Worm (Caenorhabditis elegans) whole organism, L3 larva: ENCODE results near the gene tag-77.

Experiments
- R02D3.7 ChIP-seq: fragments of 150-350 bp; optimal IDR thresholded peaks from 2 replicates; lab custom pipeline; 2014; ENCODE audit warnings: missing biosample characterization, missing genetic modification characterization
- ZK546.5 ChIP-seq: sonication (generic microtip); optimal IDR thresholded peaks from 2 replicates; lab custom pipeline; 2017; ENCODE audit warnings: missing biosample characterization, missing genetic modification characterization
- ama-1 ChIP-seq: fragments of 150-350 bp; optimal IDR thresholded peaks from 2 replicates; lab custom pipeline; 2018
- ceh-28 ChIP-seq: fragments of 150-350 bp; optimal IDR thresholded peaks from 2 replicates; lab custom pipeline; 2014; ENCODE audit warnings: missing biosample characterization, missing genetic modification reagents, missing genetic modification characterization
- ceh-82 ChIP-seq: fragments of 150-350 bp; optimal IDR thresholded peaks from 2 replicates; lab custom pipeline; 2014; ENCODE audit warnings: missing biosample characterization, missing genetic modification characterization
- egl-27 ChIP-seq: sonication (generic microtip); optimal IDR thresholded peaks from 4 replicates; lab custom pipeline; 2017; ENCODE audit warnings: missing biosample characterization, missing genetic modification reagents, missing genetic modification characterization
- elt-1 ChIP-seq: fragments of 150-350 bp; optimal IDR thresholded peaks from 2 replicates; lab custom pipeline; 2014; ENCODE audit warnings: missing biosample characterization, missing genetic modification characterization
- elt-2 ChIP-seq: sonication (generic microtip); optimal IDR thresholded peaks from 2 replicates; lab custom pipeline; 2016; ENCODE audit warnings: missing genetic modification reagents, mild to moderate bottlenecking, missing genetic modification characterization, missing compliant biosample characterization
- elt-3 ChIP-seq, 3 experiments: fragments of 150-350 bp in 1 of 3; sonication (generic microtip) in 2 of 3; optimal IDR thresholded peaks; 2 replicates in 2 of 3; 4 replicates in 1 of 3; lab custom pipeline; 2014 to 2017; ENCODE audit warnings: missing biosample characterization in 3 of 3, missing genetic modification characterization in 3 of 3
- eor-1 ChIP-seq, 2 experiments: fragments of 150-350 bp; optimal IDR thresholded peaks; 2 replicates each; lab custom pipeline; 2014 to 2018; ENCODE audit warnings: missing biosample characterization in 2 of 2, missing genetic modification characterization in 2 of 2
- fkh-10 ChIP-seq: sonication (generic microtip); optimal IDR thresholded peaks from 2 replicates; lab custom pipeline; 2017; ENCODE audit warnings: missing biosample characterization, missing genetic modification reagents, missing genetic modification characterization
- fkh-2 ChIP-seq: fragments of 150-350 bp; optimal IDR thresholded peaks from 2 replicates; lab custom pipeline; 2014; ENCODE audit warnings: missing biosample characterization, missing genetic modification reagents, missing genetic modification characterization
- fos-1 ChIP-seq: fragments of 150-350 bp; optimal IDR thresholded peaks from 2 replicates; lab custom pipeline; 2014; ENCODE audit warnings: missing biosample characterization, missing genetic modification characterization
- lin-39 ChIP-seq: fragments of 150-350 bp; optimal IDR thresholded peaks from 2 replicates; lab custom pipeline; 2018; ENCODE audit warnings: missing biosample characterization, missing genetic modification reagents, missing genetic modification characterization
- lsy-12 ChIP-seq: sonication (generic microtip); optimal IDR thresholded peaks from 2 replicates; lab custom pipeline; 2016; ENCODE audit warnings: mild to moderate bottlenecking, missing genetic modification characterization, missing compliant biosample characterization
- mdl-1 ChIP-seq: fragments of 150-350 bp; optimal IDR thresholded peaks from 2 replicates; lab custom pipeline; 2014; ENCODE audit warnings: missing biosample characterization, missing genetic modification characterization
- mml-1 ChIP-seq: fragments of 150-350 bp; sonication (generic microtip); optimal IDR thresholded peaks from 3 replicates; lab custom pipeline; 2014; ENCODE audit warnings: missing biosample characterization, missing genetic modification characterization
- nfya-1 ChIP-seq: sonication (generic microtip); optimal IDR thresholded peaks from 2 replicates; lab custom pipeline; 2017; ENCODE audit warnings: missing genetic modification characterization, mild to moderate bottlenecking, missing compliant biosample characterization, antibody characterized with exemption, moderate library complexity; ENCODE audit not compliant: insufficient read depth
- nhr-11 ChIP-seq: fragments of 150-350 bp; optimal IDR thresholded peaks from 2 replicates; lab custom pipeline; 2014; ENCODE audit warnings: missing biosample characterization, missing genetic modification characterization
- nhr-12 ChIP-seq: fragments of 150-350 bp; optimal IDR thresholded peaks from 2 replicates; lab custom pipeline; 2014; ENCODE audit warnings: missing biosample characterization, missing genetic modification characterization
- nhr-23 ChIP-seq: fragments of 150-350 bp; optimal IDR thresholded peaks from 2 replicates; lab custom pipeline; 2014; ENCODE audit warnings: missing biosample characterization, missing genetic modification reagents, missing genetic modification characterization
- nhr-25 ChIP-seq: sonication (generic microtip); optimal IDR thresholded peaks from 2 replicates; lab custom pipeline; 2017; ENCODE audit warnings: missing biosample characterization, missing genetic modification characterization
- nhr-43 ChIP-seq: sonication (generic microtip); optimal IDR thresholded peaks from 2 replicates; lab custom pipeline; 2016; ENCODE audit warnings: mild to moderate bottlenecking, missing genetic modification characterization, missing compliant biosample characterization; ENCODE audit not compliant: poor library complexity, severe bottlenecking
- nhr-67 ChIP-seq: fragments of 150-350 bp; optimal IDR thresholded peaks from 2 replicates; lab custom pipeline; 2014; ENCODE audit warnings: missing biosample characterization, missing genetic modification characterization
- nhr-76 ChIP-seq: fragments of 150-350 bp; sonication (generic microtip); optimal IDR thresholded peaks from 5 replicates; lab custom pipeline; 2014; ENCODE audit warnings: missing biosample characterization, missing genetic modification characterization
- nhr-77 ChIP-seq: fragments of 150-350 bp; optimal IDR thresholded peaks from 2 replicates; lab custom pipeline; 2014; ENCODE audit warnings: missing biosample characterization, missing genetic modification characterization
- pha-4 ChIP-seq: fragments of 150-350 bp; optimal IDR thresholded peaks from 2 replicates; lab custom pipeline; 2014; ENCODE audit warnings: missing biosample characterization, missing genetic modification reagents, missing genetic modification characterization
- pqm-1 ChIP-seq: fragments of 150-350 bp; optimal IDR thresholded peaks from 2 replicates; lab custom pipeline; 2017; ENCODE audit warnings: missing biosample characterization, missing genetic modification characterization, inconsistent platforms
- sea-2 ChIP-seq: fragments of 150-350 bp; sonication (generic microtip); optimal IDR thresholded peaks from 4 replicates; lab custom pipeline; 2014; ENCODE audit warnings: missing biosample characterization, missing genetic modification reagents, missing genetic modification characterization
- snpc-4 ChIP-seq: fragments of 150-350 bp; optimal IDR thresholded peaks from 2 replicates; lab custom pipeline; 2014; ENCODE audit warnings: missing biosample characterization, missing genetic modification characterization
- tbx-2 ChIP-seq: sonication (generic microtip); optimal IDR thresholded peaks from 2 replicates; lab custom pipeline; 2016; ENCODE audit warnings: mild to moderate bottlenecking, missing genetic modification characterization, missing compliant biosample characterization
- unc-39 ChIP-seq: sonication (generic microtip); optimal IDR thresholded peaks from 4 replicates; lab custom pipeline; 2017; ENCODE audit warnings: missing biosample characterization, missing genetic modification characterization
- unc-62 ChIP-seq: fragments of 150-350 bp; sonication (generic microtip); optimal IDR thresholded peaks from 4 replicates; lab custom pipeline; 2014; ENCODE audit warnings: missing biosample characterization, missing genetic modification reagents, missing genetic modification characterization
- zag-1 ChIP-seq: fragments of 150-350 bp; optimal IDR thresholded peaks from 2 replicates; lab custom pipeline; 2014; ENCODE audit warnings: missing biosample characterization, missing genetic modification characterization
- ztf-4 ChIP-seq: fragments of 150-350 bp; optimal IDR thresholded peaks from 2 replicates; lab custom pipeline; 2014; ENCODE audit warnings: missing biosample characterization, missing genetic modification characterization

The tag-77 gene

DNA sequence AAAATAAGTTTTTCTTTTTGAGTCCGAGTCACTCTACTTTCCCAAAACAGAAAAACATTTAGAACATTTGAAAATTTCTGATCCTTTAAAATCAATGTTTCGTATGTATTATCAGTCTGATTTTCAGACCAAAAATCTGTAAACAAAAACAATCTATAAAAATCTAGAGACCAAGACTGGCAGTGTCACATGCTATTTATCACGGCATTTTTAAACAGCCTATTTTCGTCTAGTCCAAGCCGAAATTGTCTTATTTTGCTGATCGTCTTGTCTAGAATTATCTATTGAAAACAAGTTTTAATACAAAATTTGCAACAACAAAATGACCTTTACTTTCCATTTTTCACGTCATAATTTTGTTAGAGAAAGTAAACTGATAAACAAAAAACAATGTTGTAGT is 16.2 kb upstream of the tag-77 start:
- TF ChIP-seq pha-4 (tag; lab: Kevin White, UChicago) (peak; percentile 17), lin-39 (tag; lab: Kevin White, UChicago) (no peak)

DNA sequence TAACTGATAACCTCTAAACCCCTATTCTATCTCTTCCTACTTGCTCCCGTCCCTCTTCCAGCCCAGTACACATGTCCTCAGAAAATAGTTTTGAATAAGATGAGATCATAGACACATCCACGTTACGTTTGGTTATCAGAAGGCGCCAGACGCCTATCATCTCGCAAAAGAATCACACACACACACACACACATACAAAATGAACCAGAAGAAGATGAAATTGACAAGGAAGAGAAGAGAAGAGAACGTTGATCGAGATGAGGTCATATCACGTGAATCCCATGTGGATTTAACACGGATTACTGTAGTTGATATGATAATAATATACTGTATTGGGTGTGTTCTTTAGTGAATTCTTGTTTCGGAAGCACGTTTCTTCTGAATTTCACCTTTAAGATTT is 15.7 kb upstream of the tag-77 start:
- TF ChIP-seq tbx-2 (tag; lab: Kevin White, UChicago), result peak; percentile 45
- TF ChIP-seq nfya-1, result peak; percentile 56
- peak; percentile 36 for TF ChIP-seq unc-62
- TF ChIP-seq lsy-12 (tag; lab: Kevin White, UChicago), result no peak
- peak; percentile 0 for TF ChIP-seq pqm-1 (tag; lab: Kevin White, UChicago)
- peak; percentile 47 for TF ChIP-seq nhr-25 (tag; lab: Kevin White, UChicago)
- TF ChIP-seq sea-2 (GFP tag; lab: Kevin White, UChicago), result no peak
- no peak for TF ChIP-seq elt-1 (tag; lab: Kevin White, UChicago)
- no peak for TF ChIP-seq nhr-67 (tag; lab: Kevin White, UChicago)
- no peak for TF ChIP-seq fkh-10 (GFP tag; lab: Kevin White, UChicago)
- peak; percentile 81 for TF ChIP-seq nhr-11
- TF ChIP-seq ama-1 (lab: Kevin White, UChicago), result no peak
- TF ChIP-seq nhr-23 (tag; lab: Kevin White, UChicago), result peak; percentile 87
- peak; percentile 95 for TF ChIP-seq nhr-43
- TF ChIP-seq R02D3.7, result peak; percentile 41
- peak; percentile 3 for TF ChIP-seq egl-27 (tag; lab: Kevin White, UChicago)
- TF ChIP-seq eor-1 (tag; optimal IDR thresholded peaks at IDR 0.05; lab: Kevin White, UChicago), result no peak
- peak; percentile 31 for TF ChIP-seq elt-2 (tag; lab: Kevin White, UChicago)
- peak; percentile 43 for TF ChIP-seq ceh-28 (tag; lab: Kevin White, UChicago)
- TF ChIP-seq unc-39 (tag; lab: Kevin White, UChicago), result no peak
- no peak for TF ChIP-seq nhr-77 (tag; lab: Kevin White, UChicago)
- TF ChIP-seq mml-1 (tag; lab: Kevin White, UChicago), result peak; percentile 18
- no peak for TF ChIP-seq lin-39 (tag; lab: Kevin White, UChicago)

- TF ChIP-seq mdl-1 (tag; lab: Kevin White, UChicago) (no peak), lin-39 (tag; lab: Kevin White, UChicago) (no peak), elt-3 (tag; optimal IDR thresholded peaks at IDR 0.05; lab: Kevin White, UChicago) (no peak), ztf-4 (no peak), ZK546.5 (tag; lab: Kevin White, UChicago) (no peak), pqm-1 (tag; lab: Kevin White, UChicago) (no peak), snpc-4 (no peak)
Measured at ce11 chrIV:8523981-8524380, 13.6 kb upstream of the tag-77 start.

- TF ChIP-seq fkh-10 (GFP tag; lab: Kevin White, UChicago), result no peak
- no peak for TF ChIP-seq egl-27 (tag; lab: Kevin White, UChicago)
- TF ChIP-seq ama-1 (lab: Kevin White, UChicago), result no peak
- no peak for TF ChIP-seq fkh-2 (tag; lab: Kevin White, UChicago)
- TF ChIP-seq zag-1 (tag; lab: Kevin White, UChicago), result no peak
- no peak for TF ChIP-seq nhr-25 (tag; lab: Kevin White, UChicago)
- TF ChIP-seq nhr-12 (tag; lab: Kevin White, UChicago), result no peak
Measured at ce11 chrIV:8520594-8520993, 10.2 kb upstream of the tag-77 start, which contains the start of gene pkg-2. Gene pkg-2 (plus strand): TSS chrIV:8520894.

DNA sequence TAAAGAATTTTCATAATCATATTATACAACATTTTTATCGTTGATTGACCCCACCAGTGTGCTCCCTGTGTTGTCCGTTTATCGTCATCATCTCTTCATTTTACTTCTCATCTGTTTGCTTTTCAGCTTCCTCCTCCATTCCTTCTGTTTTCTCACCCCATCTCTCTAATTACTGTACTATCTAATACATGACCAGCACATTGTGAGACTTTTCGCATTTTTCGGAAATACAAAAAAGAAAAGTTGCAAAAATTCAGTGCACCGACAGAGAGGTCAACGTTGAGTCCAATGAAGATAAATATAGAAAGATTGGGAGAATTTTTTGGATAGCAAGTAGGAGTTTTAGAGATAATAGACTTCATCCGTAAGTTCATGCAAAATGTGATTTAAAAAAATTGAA is 9.6 kb upstream of the tag-77 start:
- no peak for TF ChIP-seq nhr-76 (tag; lab: Kevin White, UChicago)
- no peak for TF ChIP-seq eor-1 (tag; optimal IDR thresholded peaks at IDR 0.05; lab: Kevin White, UChicago)
- no peak for TF ChIP-seq ceh-82
- no peak for TF ChIP-seq fos-1 (tag; lab: Kevin White, UChicago)
